Worm (Caenorhabditis elegans) whole organism, midembryonic: ENCODE results near the gene sra-14.

Source experiments
- T22C8.4 ChIP-seq: fragments of 200-800 bp; sonication (Bioruptor generic); IDR thresholded peaks from 2 replicates; pipeline ENCODE4 v1.3.6; 2022; ENCODE audit warnings: missing genetic modification characterization, missing compliant biosample characterization
- flt-1 ChIP-seq: fragments of 200-800 bp; sonication (Bioruptor generic); IDR thresholded peaks from 2 replicates; pipeline ENCODE4 v1.3.6; 2022; ENCODE audit warnings: missing genetic modification characterization, missing compliant biosample characterization
- klf-2 ChIP-seq: fragments of 200-800 bp; sonication (Bioruptor generic); conservative IDR thresholded peaks from 2 replicates; pipeline ENCODE4 v1.3.6; 2022; ENCODE audit warnings: missing genetic modification reagents, missing genetic modification characterization, missing compliant biosample characterization
- med-1 ChIP-seq: sonication (generic microtip); optimal IDR thresholded peaks from 2 replicates; lab custom pipeline; 2017; ENCODE audit warnings: missing genetic modification characterization, mild to moderate bottlenecking, missing compliant biosample characterization, antibody characterized with exemption, missing genetic modification reagents; ENCODE audit not compliant: insufficient read depth
- ref-1 ChIP-seq: fragments of 200-800 bp; sonication (Bioruptor generic); conservative IDR thresholded peaks from 2 replicates; pipeline ENCODE4 v1.3.6; 2022; ENCODE audit warnings: missing genetic modification reagents, missing genetic modification characterization, missing compliant biosample characterization
- ztf-23 ChIP-seq: fragments of 200-800 bp; sonication (Bioruptor generic); IDR thresholded peaks from 2 replicates; pipeline ENCODE4 v1.3.6; 2022; ENCODE audit warnings: missing genetic modification reagents, missing genetic modification characterization, missing compliant biosample characterization
- ztf-29 ChIP-seq: fragments of 200-800 bp; sonication (Bioruptor generic); IDR thresholded peaks from 2 replicates; pipeline ENCODE4 v1.3.6; 2022; ENCODE audit warnings: missing genetic modification reagents, missing genetic modification characterization, missing compliant biosample characterization

sra-14 gene

DNA sequence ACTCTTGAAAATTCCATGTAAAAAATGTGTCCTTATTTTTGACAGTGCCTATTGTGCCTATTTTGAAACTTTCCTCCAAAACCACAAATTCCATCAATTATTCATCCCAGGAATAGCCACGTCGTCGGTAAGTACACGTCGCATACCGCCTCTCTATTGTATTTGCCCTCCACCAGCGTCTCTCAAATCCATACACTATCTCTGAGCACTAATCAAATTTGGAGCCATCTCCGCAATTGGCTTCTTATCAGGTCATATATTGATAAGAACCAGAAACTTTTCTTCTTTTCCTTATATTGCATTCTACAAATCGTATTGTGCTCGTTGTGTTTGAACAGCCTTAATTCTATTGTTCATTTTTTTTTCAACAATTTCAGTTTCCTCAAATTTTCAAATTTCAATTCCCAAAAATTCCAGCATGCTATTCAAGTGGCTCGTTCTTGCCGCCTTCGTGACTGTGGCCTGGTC is 46.4 kb downstream of the sra-14 start, which contains the start of gene dct-18:
dct-18 (plus strand) TSS at position 418 of the 468 bp plus-strand sequence.
- TF ChIP-seq ref-1 (GFP tag; lab: Robert Waterston, UW) = no peak
- no peak for TF ChIP-seq T22C8.4 (GFP tag; lab: Robert Waterston, UW)

- TF ChIP-seq ref-1 (GFP tag; lab: Robert Waterston, UW) (no peak), med-1 (GFP tag; lab: Kevin White, UChicago) (no peak), flt-1 (GFP tag; lab: Robert Waterston, UW) (no peak), klf-2 (GFP tag; lab: Robert Waterston, UW) (no peak), T22C8.4 (GFP tag; lab: Robert Waterston, UW) (no peak), ztf-23 (GFP tag; lab: Robert Waterston, UW) (no peak), ztf-29 (GFP tag; lab: Robert Waterston, UW) (no peak)
Measured at ce11 chrII:12935259-12935658, 50.2 kb downstream of the sra-14 start, which contains the start of gene lips-9. TSS of gene lips-9 (minus strand) at chrII:12935359.
